Worm (Caenorhabditis elegans): Measurements from ENCODE around the gene emb-8.

emb-8 gene

DNA sequence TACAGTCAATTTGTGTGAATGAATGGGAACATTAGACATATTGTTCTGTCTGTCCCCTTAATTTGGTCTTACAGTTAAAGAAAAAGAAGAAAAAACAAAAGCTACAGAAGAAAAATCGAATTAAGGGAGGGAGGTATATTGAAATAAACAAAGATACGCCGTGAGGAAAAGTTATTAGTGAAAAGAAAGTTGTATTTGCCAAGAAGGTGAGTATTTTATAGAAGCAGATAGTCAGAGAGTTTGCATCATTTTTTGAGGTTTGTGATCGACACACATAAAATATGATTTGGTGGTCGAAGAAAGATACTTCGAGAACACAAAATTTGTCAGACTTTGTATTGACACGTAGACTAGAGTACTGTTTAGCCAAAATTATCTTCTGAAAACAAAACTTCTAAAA is 872 bp upstream of the emb-8 start:
- TF ChIP-seq madf-6 (GFP tag; IDR thresholded peaks at IDR 0.05) (no peak), pha-4 (tag; optimal IDR thresholded peaks at IDR 0.05) (peak; percentile 22), lin-54 (GFP tag; optimal IDR thresholded peaks at IDR 0.05) (peak; percentile 1), efl-1 (GFP tag; optimal IDR thresholded peaks at IDR 0.05) (no peak), fkh-3 (tag; optimal IDR thresholded peaks at IDR 0.05) (no peak), nhr-80 (tag; optimal IDR thresholded peaks at IDR 0.05) (peak; percentile 29)

DNA sequence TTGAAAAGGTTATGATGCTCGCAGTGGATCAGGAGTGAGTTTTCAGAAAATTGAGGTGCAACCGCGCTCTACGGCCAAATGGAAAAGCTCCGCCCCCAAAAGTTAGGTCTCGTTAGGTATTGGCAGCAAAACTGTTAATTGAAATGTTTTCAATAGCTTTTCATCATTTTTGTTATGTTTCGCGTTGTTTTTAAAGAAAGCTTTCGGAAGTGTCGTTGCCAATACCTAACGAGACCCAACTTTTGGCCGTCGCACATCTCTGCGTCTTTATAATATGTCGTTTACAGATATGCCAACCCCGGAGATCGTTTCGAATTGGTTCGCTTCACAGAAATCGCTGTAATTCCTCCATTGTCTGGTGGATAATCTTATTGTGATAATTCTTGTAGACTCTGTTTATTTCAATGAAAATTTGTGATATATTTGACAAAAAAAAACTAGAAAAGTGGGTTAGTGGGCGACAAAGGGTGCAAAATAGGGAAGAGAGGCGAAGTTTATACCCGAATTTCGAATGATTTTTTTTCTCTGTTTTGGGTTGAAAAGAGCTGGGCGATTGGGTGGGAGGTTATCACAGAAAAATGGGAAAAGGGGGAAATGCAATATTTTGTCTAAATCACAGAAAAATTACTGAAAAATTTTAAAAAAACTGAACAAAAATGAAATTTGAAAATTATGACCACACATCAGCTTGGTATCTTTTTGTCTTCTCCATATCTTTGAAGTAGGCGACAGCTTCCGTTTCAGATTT is 3.0 kb downstream of the emb-8 start:
- TF ChIP-seq B0336.3 (GFP tag; IDR thresholded peaks at IDR 0.05) (peak; percentile 68), zim-3 (tag; optimal IDR thresholded peaks at IDR 0.05) (peak; percentile 11), nhr-90 (tag; optimal IDR thresholded peaks at IDR 0.05) (peak; percentile 87), tbp1 (GFP tag; optimal IDR thresholded peaks at IDR 0.05) (peak; percentile 8), dox-1 (GFP tag; IDR thresholded peaks at IDR 0.05) (peak; percentile 27; the same call in 1 of the 2 replicates), repo-1 (tag; optimal IDR thresholded peaks at IDR 0.05) (peak; percentile 91), madf-3 (GFP tag; IDR thresholded peaks at IDR 0.05) (0 out of 2 replicates have a peak, but pooled peaks have one; percentile 57), F52B5.7 (tag; optimal IDR thresholded peaks at IDR 0.05) (peak; percentile 11), chd-7 (tag; optimal IDR thresholded peaks at IDR 0.05) (peak; percentile 61), ama-1 (optimal IDR thresholded peaks at IDR 0.05) (no peak), ama-1 (GFP tag; optimal IDR thresholded peaks at IDR 0.05) (peak in 1 of 2 experiments; percentile 4), Y95B8A.8 (GFP tag; IDR thresholded peaks at IDR 0.05) (0 out of 2 replicates have a peak, but pooled peaks have one; percentile 20), hrde-1 (tag; optimal IDR thresholded peaks at IDR 0.05; ENCODE audit: borderline replicate concordance) (no peak), Y56A3A.18 (GFP tag; IDR thresholded peaks at IDR 0.05) (peak; percentile 56; the same call in 1 of the 2 replicates), hlh-12 (tag; optimal IDR thresholded peaks at IDR 0.05) (no peak), aptf-3 (GFP tag; IDR thresholded peaks at IDR 0.05) (peak; percentile 7; the same call in 1 of the 2 replicates), ceh-27 (GFP tag; optimal IDR thresholded peaks at IDR 0.05) (peak; percentile 25), lin-26 (GFP tag; IDR thresholded peaks at IDR 0.05) (peak; percentile 62; the same call in 1 of the 2 replicates), hmg-1.2 (GFP tag; IDR thresholded peaks at IDR 0.05) (peak; percentile 26; the same call in 1 of the 2 replicates), mcd-1 (GFP tag; IDR thresholded peaks at IDR 0.05) (peak; percentile 75), him-1 (tag; optimal IDR thresholded peaks at IDR 0.05) (peak; percentile 99), cebp-1 (GFP tag; IDR thresholded peaks at IDR 0.05) (0 out of 2 replicates have a peak, but pooled peaks have one; percentile 12), cebp-1 (tag; optimal IDR thresholded peaks at IDR 0.05) (peak; percentile 68), nhr-179 (tag; optimal IDR thresholded peaks at IDR 0.05) (no peak), ZK185.1 (tag; optimal IDR thresholded peaks at IDR 0.05; ENCODE audit: poor library complexity, severe bottlenecking) (peak; percentile 45), ceh-100 (GFP tag; IDR thresholded peaks at IDR 0.05) (no peak), gei-17 (GFP tag; optimal IDR thresholded peaks at IDR 0.05) (peak; percentile 11), F23B12.7 (tag; optimal IDR thresholded peaks at IDR 0.05; ENCODE audit: insufficient read depth) (peak; percentile 18), attf-5 (GFP tag; optimal IDR thresholded peaks at IDR 0.05) (peak; percentile 40), lsy-27 (tag; optimal IDR thresholded peaks at IDR 0.05; ENCODE audit: borderline replicate concordance, insufficient read depth) (no peak), let-607 (tag; optimal IDR thresholded peaks at IDR 0.05) (peak in 1 of 2 experiments; percentile 20), athp-1 (tag; optimal IDR thresholded peaks at IDR 0.05) (peak; percentile 58), madf-10 (tag; optimal IDR thresholded peaks at IDR 0.05) (peak; percentile 63), F55B11.4 (tag; optimal IDR thresholded peaks at IDR 0.05; ENCODE audit: borderline replicate concordance, insufficient read depth) (no peak), lin-54 (GFP tag; optimal IDR thresholded peaks at IDR 0.05) (peak; percentile 28), tlf-1 (GFP tag; optimal IDR thresholded peaks at IDR 0.05) (peak; percentile 69), nfyb-1 (GFP tag; IDR thresholded peaks at IDR 0.05) (peak; percentile 83), atf-7 (tag; optimal IDR thresholded peaks at IDR 0.05) (peak; percentile 73), Y53G8AR.9 (GFP tag; conservative IDR thresholded peaks at IDR 0.05) (peak; percentile 77), Y53F4B.3 (GFP tag; IDR thresholded peaks at IDR 0.05) (no peak)

Measured in whole organism, young adult.